Worm (Caenorhabditis elegans) whole organism, L4 larva: Measurements from ENCODE around the gene aak-2.

Experiments
- F26F4.8 ChIP-seq: fragments of 200-800 bp; sonication (Bioruptor generic); conservative IDR thresholded peaks from 2 replicates; pipeline ENCODE4 v1.3.6; 2022; ENCODE audit warnings: missing genetic modification characterization, missing compliant biosample characterization
- R02D3.7 ChIP-seq: fragments of 150-350 bp; sonication (generic microtip); optimal IDR thresholded peaks from 3 replicates; lab custom pipeline; 2014; ENCODE audit warnings: missing biosample characterization, missing genetic modification characterization
- T20F7.1 ChIP-seq: fragments of 200-800 bp; sonication (Bioruptor generic); optimal IDR thresholded peaks from 2 replicates; lab custom pipeline; 2018; ENCODE audit warnings: mild to moderate bottlenecking, missing genetic modification characterization, missing compliant biosample characterization
- aha-1 ChIP-seq: fragments of 150-350 bp; peaks from one replicate; lab custom pipeline; 2014; ENCODE audit warnings: missing biosample characterization, missing genetic modification characterization
- aly-2 ChIP-seq: sonication (generic microtip); optimal IDR thresholded peaks from 2 replicates; lab custom pipeline; 2018; ENCODE audit warnings: missing biosample characterization, missing genetic modification characterization
- attf-4 ChIP-seq: sonication (generic microtip); optimal IDR thresholded peaks from 3 replicates; lab custom pipeline; 2017; ENCODE audit warnings: missing biosample characterization, missing genetic modification characterization
- ceh-20 ChIP-seq: fragments of 200-800 bp; sonication (Bioruptor generic); IDR thresholded peaks from 2 replicates; pipeline ENCODE4 v1.3.6; 2022; ENCODE audit warnings: missing genetic modification reagents, missing genetic modification characterization, missing compliant biosample characterization
- ceh-44 ChIP-seq: fragments of 200-800 bp; sonication (Bioruptor generic); IDR thresholded peaks from 2 replicates; pipeline ENCODE4 v1.3.6; 2022; ENCODE audit warnings: missing genetic modification reagents, missing genetic modification characterization, missing compliant biosample characterization
- cey-2 ChIP-seq: sonication (generic microtip); optimal IDR thresholded peaks from 3 replicates; lab custom pipeline; 2017; ENCODE audit warnings: missing genetic modification characterization, mild to moderate bottlenecking, missing compliant biosample characterization, antibody characterized with exemption, borderline replicate concordance; ENCODE audit not compliant: insufficient read depth
- daf-16 ChIP-seq, 3 experiments: sonication (generic microtip); optimal IDR thresholded peaks; 2 replicates each; lab custom pipeline; 2016 to 2017; ENCODE audit warnings: missing genetic modification characterization in 3 of 3, missing genetic modification reagents in 3 of 3, mild to moderate bottlenecking in 2 of 3, missing compliant biosample characterization in 2 of 3, missing biosample characterization in 1 of 3, moderate library complexity in 1 of 3
- daf-19 ChIP-seq: fragments of 200-800 bp; sonication (Bioruptor generic); conservative IDR thresholded peaks from 2 replicates; pipeline ENCODE4 v1.3.6; 2022; ENCODE audit warnings: missing genetic modification characterization, missing compliant biosample characterization
- dmd-6 ChIP-seq: fragments of 200-800 bp; sonication (Bioruptor generic); IDR thresholded peaks from 2 replicates; pipeline ENCODE4 v1.3.6; 2022; ENCODE audit warnings: missing genetic modification reagents, missing genetic modification characterization, missing compliant biosample characterization
- dmd-8 ChIP-seq: fragments of 200-800 bp; sonication (Bioruptor generic); IDR thresholded peaks from 2 replicates; pipeline ENCODE4 v1.3.6; 2022; ENCODE audit warnings: missing genetic modification characterization, missing compliant biosample characterization
- egl-43 ChIP-seq: fragments of 200-800 bp; sonication (Bioruptor generic); IDR thresholded peaks from 2 replicates; pipeline ENCODE4 v1.3.6; 2022; ENCODE audit warnings: missing genetic modification reagents, missing genetic modification characterization, missing compliant biosample characterization
- hif-1 ChIP-seq, 2 experiments: sonication (generic microtip); optimal IDR thresholded peaks; 2 replicates each; lab custom pipeline; 2016 to 2017; ENCODE audit warnings: missing compliant biosample characterization in 2 of 2, missing genetic modification characterization in 2 of 2, missing genetic modification reagents in 2 of 2, missing genotype in 2 of 2, mild to moderate bottlenecking in 1 of 2
- hlh-11 ChIP-seq: fragments of 200-800 bp; sonication (Bioruptor generic); optimal IDR thresholded peaks from 2 replicates; lab custom pipeline; 2018; ENCODE audit warnings: mild to moderate bottlenecking, missing genetic modification characterization, missing compliant biosample characterization
- hmg-1.1 ChIP-seq: fragments of 200-800 bp; sonication (Bioruptor generic); IDR thresholded peaks from 2 replicates; pipeline ENCODE4 v1.3.6; 2022; ENCODE audit warnings: missing genetic modification reagents, missing genetic modification characterization, missing compliant biosample characterization
- lin-1 ChIP-seq: fragments of 200-800 bp; sonication (Bioruptor generic); IDR thresholded peaks from 2 replicates; pipeline ENCODE4 v1.3.6; 2022; ENCODE audit warnings: missing genetic modification reagents, missing genetic modification characterization, missing compliant biosample characterization
- lin-38 ChIP-seq: fragments of 200-800 bp; sonication (Bioruptor generic); IDR thresholded peaks from 2 replicates; pipeline ENCODE4 v1.3.6; 2022; ENCODE audit warnings: missing genetic modification reagents, missing genetic modification characterization, missing compliant biosample characterization
- lin-39 ChIP-seq: fragments of 150-350 bp; optimal IDR thresholded peaks from 2 replicates; lab custom pipeline; 2014; ENCODE audit warnings: missing biosample characterization, missing genetic modification reagents, missing genetic modification characterization
- lsy-2 ChIP-seq, 2 experiments: fragments of 150-350 bp in 1 of 2; sonication (generic microtip) in 1 of 2; optimal IDR thresholded peaks; 2 replicates each; lab custom pipeline; 2014 to 2017; ENCODE audit warnings: missing biosample characterization in 2 of 2, missing genetic modification characterization in 2 of 2
- madf-9 ChIP-seq: fragments of 200-800 bp; sonication (Bioruptor generic); conservative IDR thresholded peaks from 2 replicates; pipeline ENCODE4 v1.3.6; 2022; ENCODE audit warnings: missing genetic modification reagents, missing genetic modification characterization, missing compliant biosample characterization
- mdt-29 ChIP-seq: fragments of 200-800 bp; sonication (Bioruptor generic); IDR thresholded peaks from 2 replicates; pipeline ENCODE4 v1.3.6; 2022; ENCODE audit warnings: missing genetic modification reagents, missing genetic modification characterization, missing compliant biosample characterization
- mep-1 ChIP-seq: fragments of 150-350 bp; sonication (generic microtip); optimal IDR thresholded peaks from 3 replicates; lab custom pipeline; 2014; ENCODE audit warnings: missing biosample characterization, missing genetic modification characterization
- mes-2 ChIP-seq: sonication (generic microtip); optimal IDR thresholded peaks from 2 replicates; lab custom pipeline; 2016; ENCODE audit warnings: missing genotype, mild to moderate bottlenecking, missing genetic modification characterization, missing compliant biosample characterization; ENCODE audit not compliant: poor library complexity, severe bottlenecking
- mxl-2 ChIP-seq: fragments of 200-800 bp; sonication (Bioruptor generic); conservative IDR thresholded peaks from 2 replicates; pipeline ENCODE4 v1.3.6; 2022; ENCODE audit warnings: missing genetic modification reagents, missing genetic modification characterization, missing compliant biosample characterization
- mxl-3 ChIP-seq: fragments of 200-800 bp; sonication (Bioruptor generic); optimal IDR thresholded peaks from 2 replicates; lab custom pipeline; 2018; ENCODE audit warnings: mild to moderate bottlenecking, missing genetic modification characterization, missing compliant biosample characterization
- nhr-111 ChIP-seq: fragments of 200-800 bp; sonication (Bioruptor generic); optimal IDR thresholded peaks from 2 replicates; lab custom pipeline; 2018; ENCODE audit warnings: mild to moderate bottlenecking, missing genetic modification characterization, missing compliant biosample characterization
- nhr-28 ChIP-seq: fragments of 150-350 bp; optimal IDR thresholded peaks from 2 replicates; lab custom pipeline; 2014; ENCODE audit warnings: missing biosample characterization, missing genetic modification characterization
- nhr-42 ChIP-seq: fragments of 200-800 bp; sonication (Bioruptor generic); IDR thresholded peaks from 2 replicates; pipeline ENCODE4 v1.3.6; 2022; ENCODE audit warnings: missing genetic modification characterization, missing compliant biosample characterization
- nhr-48 ChIP-seq: sonication (generic microtip); optimal IDR thresholded peaks from 2 replicates; lab custom pipeline; 2016; ENCODE audit warnings: mild to moderate bottlenecking, missing genetic modification characterization, missing compliant biosample characterization
- nhr-76 ChIP-seq: fragments of 150-350 bp; optimal IDR thresholded peaks from 2 replicates; lab custom pipeline; 2014; ENCODE audit warnings: missing biosample characterization, missing genetic modification characterization
- nhr-77 ChIP-seq: fragments of 150-350 bp; optimal IDR thresholded peaks from 2 replicates; lab custom pipeline; 2014; ENCODE audit warnings: missing biosample characterization, missing genetic modification characterization
- php-3 ChIP-seq: fragments of 200-800 bp; sonication (Bioruptor generic); IDR thresholded peaks from 2 replicates; pipeline ENCODE4 v1.3.6; 2022; ENCODE audit warnings: missing genetic modification reagents, missing genetic modification characterization, missing compliant biosample characterization
- pqm-1 ChIP-seq: sonication (generic microtip); optimal IDR thresholded peaks from 2 replicates; lab custom pipeline; 2017; ENCODE audit warnings: missing biosample characterization, missing genetic modification characterization
- saeg-2 ChIP-seq: fragments of 200-800 bp; sonication (Bioruptor generic); IDR thresholded peaks from 2 replicates; pipeline ENCODE4 v1.3.6; 2022; ENCODE audit warnings: missing genetic modification reagents, missing genetic modification characterization, missing compliant biosample characterization
- skn-1 ChIP-seq: fragments of 150-350 bp; optimal IDR thresholded peaks from 2 replicates; lab custom pipeline; 2014; ENCODE audit warnings: missing biosample characterization, missing genetic modification characterization
- snpc-4 ChIP-seq: fragments of 150-350 bp; optimal IDR thresholded peaks from 2 replicates; lab custom pipeline; 2014; ENCODE audit warnings: missing biosample characterization, missing genetic modification characterization
- tra-1 ChIP-seq: fragments of 200-800 bp; sonication (Bioruptor generic); IDR thresholded peaks from 2 replicates; pipeline ENCODE4 v1.3.6; 2022; ENCODE audit warnings: missing genetic modification reagents, missing genetic modification characterization, missing compliant biosample characterization
- unc-39 ChIP-seq: sonication (generic microtip); optimal IDR thresholded peaks from 2 replicates; lab custom pipeline; 2017; ENCODE audit warnings: missing biosample characterization, missing genetic modification characterization
- unc-62 ChIP-seq, 3 experiments: fragments of 150-350 bp in 1 of 3; sonication (generic microtip); optimal IDR thresholded peaks in 2 of 3; peaks in 1 of 3; 1 replicate in 1 of 3; 2 replicates in 2 of 3; lab custom pipeline; 2014 to 2017; ENCODE audit warnings: missing biosample characterization in 3 of 3, missing genetic modification characterization in 3 of 3, missing genetic modification reagents in 3 of 3, missing genotype in 1 of 3
- ztf-7 ChIP-seq: fragments of 150-350 bp; optimal IDR thresholded peaks from 2 replicates; lab custom pipeline; 2014; ENCODE audit warnings: missing biosample characterization, missing genetic modification characterization

aak-2 gene

DNA sequence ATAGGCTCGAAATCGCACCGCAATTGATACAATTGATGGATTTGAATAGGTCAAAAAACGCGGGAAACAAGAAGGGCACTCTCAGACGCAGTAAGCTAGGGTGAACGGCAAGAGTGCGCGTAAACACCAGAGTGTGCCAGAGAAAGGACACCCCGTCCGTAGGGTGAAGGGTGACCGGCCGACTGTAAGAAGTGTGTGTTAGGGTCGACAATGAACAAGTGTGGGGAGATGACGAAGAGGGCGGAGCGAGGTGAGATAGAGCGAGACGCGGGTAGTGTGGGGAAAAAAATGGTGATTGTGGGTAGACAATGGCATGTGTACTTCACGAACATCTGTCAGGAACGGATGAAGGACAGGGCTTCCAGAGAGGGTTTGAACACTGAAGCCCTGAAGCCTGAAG, 25.0 kb upstream of the aak-2 start:
- TF ChIP-seq skn-1 (tag; lab: Kevin White, UChicago) (no peak), cey-2 (tag; lab: Kevin White, UChicago) (no peak), nhr-28 (tag; lab: Kevin White, UChicago) (no peak), daf-19 (no peak), ztf-7 (tag; lab: Kevin White, UChicago) (no peak), R02D3.7 (tag; lab: Kevin White, UChicago) (no peak), snpc-4 (no peak), mxl-2 (no peak), nhr-76 (tag; lab: Kevin White, UChicago) (no peak), lin-39 (tag; lab: Kevin White, UChicago) (no peak), dmd-8 (GFP tag; lab: Robert Waterston, UW) (no peak), lin-38 (GFP tag; lab: Robert Waterston, UW) (no peak), saeg-2 (GFP tag; lab: Robert Waterston, UW) (no peak), hlh-11 (tag; lab: Kevin White, UChicago) (no peak), nhr-42 (GFP tag; lab: Robert Waterston, UW) (no peak), F26F4.8 (no peak), lin-1 (GFP tag; lab: Robert Waterston, UW) (no peak), php-3 (no peak)
- TF ChIP-seq, all 104 proteins: peak for 0

DNA sequence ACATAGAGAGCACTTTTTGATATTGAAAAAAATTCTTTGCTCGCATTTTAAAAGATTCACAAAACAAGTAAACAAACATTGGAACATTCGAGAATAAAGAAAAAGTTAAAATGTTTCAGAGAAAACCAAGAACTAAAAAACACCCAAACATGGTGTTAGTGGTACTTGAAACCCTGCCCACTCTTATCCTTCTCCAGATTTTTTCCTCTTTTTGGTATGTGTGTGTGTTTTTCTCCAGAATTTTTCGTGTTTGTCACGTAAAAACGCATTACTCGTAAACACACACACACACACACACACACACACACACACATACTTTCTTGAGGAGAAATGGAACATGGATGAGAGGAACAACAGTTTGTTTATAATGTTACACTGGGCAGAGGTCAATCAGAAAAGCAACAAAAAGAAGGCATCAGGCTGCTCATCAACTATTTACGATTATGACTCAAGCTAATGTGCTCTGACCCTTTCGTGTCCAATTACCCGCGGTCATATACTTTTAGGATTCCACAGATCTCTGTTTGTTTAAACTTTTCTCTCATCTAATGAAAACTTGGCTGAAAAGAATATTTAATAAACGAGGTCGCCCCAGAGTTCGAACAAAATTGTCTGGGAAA, 23.7 kb upstream of the aak-2 start:
- peak; percentile 94 for TF ChIP-seq aha-1 (tag; lab: Kevin White, UChicago)
- peak in 1 of 2 experiments; percentile 94 for TF ChIP-seq hif-1 (tag; optimal IDR thresholded peaks at IDR 0.05; lab: Kevin White, UChicago)
- no peak for TF ChIP-seq ceh-44 (GFP tag; lab: Robert Waterston, UW)
- TF ChIP-seq unc-62 (GFP tag; optimal IDR thresholded peaks at IDR 0.05 in 1 of 2; lab: Kevin White, UChicago), result peak in 1 of 2 experiments; percentile 0
- TF ChIP-seq unc-62 (tag; optimal IDR thresholded peaks at IDR 0.05; lab: Kevin White, UChicago), result no peak
- peak in 1 of 2 experiments; percentile 43 for TF ChIP-seq daf-16 (GFP tag; optimal IDR thresholded peaks at IDR 0.05; lab: Kevin White, UChicago)
- no peak for TF ChIP-seq daf-16 (tag; optimal IDR thresholded peaks at IDR 0.05; lab: Kevin White, UChicago)
- no peak for TF ChIP-seq hmg-1.1 (GFP tag; lab: Robert Waterston, UW)
- peak; percentile 1 for TF ChIP-seq mes-2 (tag; lab: Kevin White, UChicago)
- no peak for TF ChIP-seq attf-4 (tag; lab: Kevin White, UChicago)
- TF ChIP-seq, all 104 proteins: peak for 5

DNA sequence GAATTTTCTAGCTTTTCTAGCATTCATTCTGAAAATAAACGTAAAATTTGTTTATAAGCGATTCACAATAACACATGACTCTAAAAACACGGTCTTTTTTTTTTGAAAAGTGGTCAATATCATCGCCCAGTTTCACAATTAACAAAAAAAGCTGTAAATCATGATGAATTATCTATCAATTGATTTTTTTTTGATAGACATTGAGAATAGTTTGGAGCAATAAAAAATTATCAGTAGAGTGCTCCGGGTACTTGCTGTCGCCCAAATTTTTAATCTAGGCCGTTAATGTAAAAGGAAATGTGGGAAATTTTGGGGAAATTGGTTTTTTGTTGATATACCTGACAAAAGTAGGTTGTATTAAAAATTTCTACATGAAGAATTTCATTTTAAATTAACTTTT, 22.5 kb upstream of the aak-2 start:
- no peak for TF ChIP-seq egl-43 (GFP tag; lab: Robert Waterston, UW)
- peak; percentile 51; the same call in 1 of the 2 replicates for TF ChIP-seq php-3
- TF ChIP-seq dmd-6, result peak; percentile 34; the same call in 1 of the 2 replicates
- peak; percentile 66 for TF ChIP-seq pqm-1 (tag; lab: Kevin White, UChicago)
- TF ChIP-seq nhr-111, result no peak
- TF ChIP-seq F26F4.8, result no peak
- TF ChIP-seq aly-2 (tag; lab: Kevin White, UChicago), result no peak
- TF ChIP-seq ceh-20 (GFP tag; lab: Robert Waterston, UW), result peak; percentile 62; the same call in 1 of the 2 replicates

DNA sequence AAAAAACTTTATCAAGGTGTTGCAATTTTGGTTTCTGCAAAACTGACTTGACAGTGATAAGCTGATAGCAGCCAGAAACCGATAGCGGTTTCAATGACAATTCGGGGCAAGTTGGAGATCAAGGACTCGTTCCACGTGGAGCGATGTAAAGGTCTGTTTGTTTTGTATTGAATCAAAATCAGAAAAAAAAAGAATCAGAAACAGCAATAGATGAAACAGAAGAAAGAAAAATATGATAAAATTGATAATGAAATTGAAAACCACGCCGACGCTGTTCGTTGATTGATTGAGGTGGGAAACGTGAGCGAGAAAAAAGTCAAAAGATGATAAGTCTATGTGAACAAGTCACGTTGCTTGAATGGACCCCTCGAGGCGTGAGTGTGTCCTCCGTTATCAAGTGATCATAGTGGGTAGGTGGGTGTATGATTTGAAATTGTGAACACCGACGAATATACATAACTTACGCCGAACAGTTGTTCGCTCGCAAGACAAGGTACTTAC, 20.5 kb upstream of the aak-2 start:
- TF ChIP-seq hlh-11 (tag; lab: Kevin White, UChicago) (peak; percentile 78), ceh-20 (GFP tag; lab: Robert Waterston, UW) (peak; percentile 77; the same call in 1 of the 2 replicates), mxl-3 (GFP tag; lab: Kevin White, UChicago) (peak; percentile 88), nhr-77 (peak; percentile 14), unc-39 (tag; lab: Kevin White, UChicago) (no peak), mep-1 (peak; percentile 31), tra-1 (GFP tag; lab: Robert Waterston, UW) (peak; percentile 78), T20F7.1 (GFP tag; lab: Kevin White, UChicago) (peak; percentile 3), daf-16 (GFP tag; optimal IDR thresholded peaks at IDR 0.05; lab: Kevin White, UChicago) (no peak), daf-16 (tag; optimal IDR thresholded peaks at IDR 0.05; lab: Kevin White, UChicago) (peak; percentile 20), egl-43 (GFP tag; lab: Robert Waterston, UW) (no peak), nhr-48 (tag; lab: Kevin White, UChicago) (peak; percentile 42), nhr-28 (tag; lab: Kevin White, UChicago) (peak; percentile 64), unc-62 (GFP tag; optimal IDR thresholded peaks at IDR 0.05 in 1 of 2; lab: Kevin White, UChicago) (peak in 1 of 2 experiments; percentile 80), unc-62 (tag; optimal IDR thresholded peaks at IDR 0.05; lab: Kevin White, UChicago) (no peak), mdt-29 (GFP tag; lab: Robert Waterston, UW) (no peak), madf-9 (GFP tag; lab: Robert Waterston, UW) (no peak), pqm-1 (tag; lab: Kevin White, UChicago) (peak; percentile 90), lsy-2 (tag; optimal IDR thresholded peaks at IDR 0.05; lab: Kevin White, UChicago) (no peak), dmd-6 (peak; percentile 92)
